Fruit fly (Drosophila melanogaster): ENCODE data around the gene CG10472.

DNA sequence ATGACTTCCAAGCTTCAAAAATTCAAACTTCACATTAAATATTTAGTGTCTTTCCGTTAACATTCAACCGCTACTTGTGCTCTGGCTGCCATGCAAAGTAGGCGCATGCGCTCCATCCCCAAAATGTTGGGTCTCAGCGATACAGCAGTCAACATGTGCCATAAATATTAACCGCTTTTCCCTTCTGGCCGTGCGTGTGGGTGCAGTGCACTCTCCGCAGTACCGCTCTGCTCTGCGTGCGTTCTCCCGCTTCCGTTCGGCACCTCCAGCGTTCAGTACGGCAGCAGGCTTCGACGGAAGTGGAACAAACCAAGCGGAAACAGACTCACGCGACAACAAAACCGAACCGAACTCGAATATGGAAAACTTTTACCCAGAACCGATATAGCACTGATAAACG, 13.7 kb upstream of the CG10472 start, which contains the start of gene ssp6:
- TF ChIP-seq acj6 (GFP tag; optimal IDR thresholded peaks at IDR 0.05): no peak
- no peak for TF ChIP-seq CG4318 (GFP tag; optimal IDR thresholded peaks at IDR 0.05)
- no peak for TF ChIP-seq CG6854 (GFP tag; optimal IDR thresholded peaks at IDR 0.05)
- TF ChIP-seq esn (GFP tag; optimal IDR thresholded peaks at IDR 0.05): no peak
- no peak for TF ChIP-seq spab (GFP tag; optimal IDR thresholded peaks at IDR 0.05)
- TF ChIP-seq dsx (GFP tag; optimal IDR thresholded peaks at IDR 0.05; ENCODE audit: poor library complexity, severe bottlenecking): no peak
- TF ChIP-seq Hr39 (GFP tag; optimal IDR thresholded peaks at IDR 0.05): no peak
- TF ChIP-seq Sox102F (GFP tag; optimal IDR thresholded peaks at IDR 0.05): no peak
- no peak for TF ChIP-seq Gug (GFP tag; IDR thresholded peaks at IDR 0.05)
- no peak for TF ChIP-seq CG34406 (GFP tag; optimal IDR thresholded peaks at IDR 0.05)
- no peak for TF ChIP-seq fd85E (GFP tag; optimal IDR thresholded peaks at IDR 0.05)
- TF ChIP-seq CG16779 (tag; optimal IDR thresholded peaks at IDR 0.05): no peak
- TF ChIP-seq Sox15 (GFP tag; optimal IDR thresholded peaks at IDR 0.05): no peak
